Worm (Caenorhabditis elegans): ENCODE measurements around the gene Y54G2A.73.
A peak's percentile ranks its signal among the peaks of the same experiment; 100 is the strongest.

Y54G2A.73 gene

ce11 chrIV:2994883-2995282 lies 13.8 kb downstream of the Y54G2A.73 start:
- TF ChIP-seq lin-39 (tag; optimal IDR thresholded peaks at IDR 0.05) (no peak), zfp-2 (tag; optimal IDR thresholded peaks at IDR 0.05) (no peak), daf-8 (GFP tag; IDR thresholded peaks at IDR 0.05) (no peak), mep-1 (tag; optimal IDR thresholded peaks at IDR 0.05) (peak; percentile 2), fkh-10 (GFP tag; optimal IDR thresholded peaks at IDR 0.05) (no peak), pqm-1 (tag; optimal IDR thresholded peaks at IDR 0.05) (no peak), nhr-28 (tag; optimal IDR thresholded peaks at IDR 0.05) (peak; percentile 8), nhr-48 (tag; optimal IDR thresholded peaks at IDR 0.05) (no peak), F26F4.8 (GFP tag; conservative IDR thresholded peaks at IDR 0.05) (no peak), set-16 (GFP tag; IDR thresholded peaks at IDR 0.05) (peak; percentile 27; the same call in 1 of the 2 replicates), ces-1 (GFP tag; optimal IDR thresholded peaks at IDR 0.05) (no peak)

- TF ChIP-seq nhr-11 (tag; optimal IDR thresholded peaks at IDR 0.05) = no peak
- 0 out of 2 replicates have a peak, but pooled peaks have one; percentile 10 for TF ChIP-seq ceh-44 (GFP tag; IDR thresholded peaks at IDR 0.05)
- TF ChIP-seq dmd-8 (GFP tag; IDR thresholded peaks at IDR 0.05) = no peak
- TF ChIP-seq lim-7 (GFP tag; IDR thresholded peaks at IDR 0.05) = no peak
- TF ChIP-seq ceh-28 (tag; optimal IDR thresholded peaks at IDR 0.05) = no peak
- TF ChIP-seq lin-39 (tag; optimal IDR thresholded peaks at IDR 0.05) = no peak
- no peak for TF ChIP-seq R02D3.7 (tag; optimal IDR thresholded peaks at IDR 0.05)
- TF ChIP-seq lin-1 (GFP tag; IDR thresholded peaks at IDR 0.05) = no peak
- TF ChIP-seq hlh-11 (tag; optimal IDR thresholded peaks at IDR 0.05) = peak; percentile 68
- no peak for TF ChIP-seq daf-16 (GFP tag; optimal IDR thresholded peaks at IDR 0.05)
- TF ChIP-seq daf-16 (tag; optimal IDR thresholded peaks at IDR 0.05) = no peak
- TF ChIP-seq nhr-41 (GFP tag; IDR thresholded peaks at IDR 0.05) = no peak
- peak in 1 of 2 experiments; percentile 88 for TF ChIP-seq unc-62 (GFP tag; optimal IDR thresholded peaks at IDR 0.05 in 1 of 2)
- TF ChIP-seq unc-62 (tag; optimal IDR thresholded peaks at IDR 0.05) = no peak
- peak; percentile 42 for TF ChIP-seq mxl-3 (GFP tag; optimal IDR thresholded peaks at IDR 0.05)
- no peak for TF ChIP-seq ama-1 (optimal IDR thresholded peaks at IDR 0.05)
- no peak for TF ChIP-seq attf-4 (tag; optimal IDR thresholded peaks at IDR 0.05)
- TF ChIP-seq nhr-102 (tag; optimal IDR thresholded peaks at IDR 0.05) = no peak
- no peak for TF ChIP-seq zag-1 (tag; optimal IDR thresholded peaks at IDR 0.05)
- peak; percentile 95 for TF ChIP-seq set-16 (GFP tag; IDR thresholded peaks at IDR 0.05)
- TF ChIP-seq nhr-237 (tag; optimal IDR thresholded peaks at IDR 0.05) = no peak
- TF ChIP-seq unc-130 (GFP tag; optimal IDR thresholded peaks at IDR 0.05) = no peak
- no peak for TF ChIP-seq aly-2 (tag; optimal IDR thresholded peaks at IDR 0.05)
- no peak for TF ChIP-seq spr-1 (tag; optimal IDR thresholded peaks at IDR 0.05)
- no peak for TF ChIP-seq mxl-2 (GFP tag; conservative IDR thresholded peaks at IDR 0.05)
- no peak for TF ChIP-seq sdz-12 (GFP tag; optimal IDR thresholded peaks at IDR 0.05)
- TF ChIP-seq vab-7 (GFP tag; IDR thresholded peaks at IDR 0.05) = peak; percentile 30; the same call in 1 of the 2 replicates
- TF ChIP-seq zip-2 (tag; optimal IDR thresholded peaks at IDR 0.05) = no peak
- TF ChIP-seq nhr-77 (tag; optimal IDR thresholded peaks at IDR 0.05) = no peak
- peak; percentile 7 for TF ChIP-seq spr-3 (GFP tag; optimal IDR thresholded peaks at IDR 0.05)
- no peak for TF ChIP-seq daf-8 (GFP tag; IDR thresholded peaks at IDR 0.05)
- TF ChIP-seq saeg-2 (GFP tag; IDR thresholded peaks at IDR 0.05) = no peak
- peak; percentile 47 for TF ChIP-seq lin-38 (GFP tag; IDR thresholded peaks at IDR 0.05)
- TF ChIP-seq snpc-1.2 (GFP tag; IDR thresholded peaks at IDR 0.05) = peak; percentile 52; the same call in 1 of the 2 replicates
- peak; percentile 93 for TF ChIP-seq aha-1 (tag)
- TF ChIP-seq nhr-10 (tag; optimal IDR thresholded peaks at IDR 0.05) = no peak
- TF ChIP-seq nhr-111 (GFP tag; optimal IDR thresholded peaks at IDR 0.05) = no peak
- TF ChIP-seq nhr-6 (tag; optimal IDR thresholded peaks at IDR 0.05) = peak; percentile 75
- no peak for TF ChIP-seq unc-39 (tag; optimal IDR thresholded peaks at IDR 0.05)
- no peak for TF ChIP-seq madf-5 (GFP tag; IDR thresholded peaks at IDR 0.05)
- no peak for TF ChIP-seq ztf-11 (tag; optimal IDR thresholded peaks at IDR 0.05)
- TF ChIP-seq hmg-1.1 (GFP tag; IDR thresholded peaks at IDR 0.05) = peak; percentile 88
- peak; percentile 37 for TF ChIP-seq mes-2 (tag; optimal IDR thresholded peaks at IDR 0.05; ENCODE audit: poor library complexity, severe bottlenecking)
- TF ChIP-seq lir-3 (tag; optimal IDR thresholded peaks at IDR 0.05) = no peak
Observed at ce11 chrIV:2993278-2993899, 15.3 kb downstream of the Y54G2A.73 start.
